Worm (Caenorhabditis elegans) whole organism, late embryonic: ENCODE results near the gene C47G2.3.

Experiments used
- C38D4.7 ChIP-seq: fragments of 200-800 bp; sonication (Bioruptor generic); optimal IDR thresholded peaks from 2 replicates; lab custom pipeline; 2018; ENCODE audit warnings: mild to moderate bottlenecking, missing genetic modification characterization, moderate library complexity, missing compliant biosample characterization
- K02D7.2 ChIP-seq: sonication (generic microtip); optimal IDR thresholded peaks from 2 replicates; lab custom pipeline; 2017; ENCODE audit warnings: mild to moderate bottlenecking, missing genetic modification characterization, missing compliant biosample characterization
- K09A11.1 ChIP-seq: sonication (generic microtip); optimal IDR thresholded peaks from 2 replicates; lab custom pipeline; 2017; ENCODE audit warnings: antibody characterized with exemption, mild to moderate bottlenecking, missing genetic modification characterization, missing compliant biosample characterization; ENCODE audit not compliant: insufficient read depth
- T23F11.4 ChIP-seq: fragments of 200-800 bp; sonication (Bioruptor generic); optimal IDR thresholded peaks from 2 replicates; lab custom pipeline; 2018; ENCODE audit warnings: mild to moderate bottlenecking, missing genetic modification characterization, missing compliant biosample characterization
- Y22D7AL.16 ChIP-seq: sonication (generic microtip); optimal IDR thresholded peaks from 2 replicates; lab custom pipeline; 2016; ENCODE audit warnings: missing genetic modification characterization, missing compliant biosample characterization
- ceh-14 ChIP-seq: sonication (generic microtip); optimal IDR thresholded peaks from 2 replicates; lab custom pipeline; 2016; ENCODE audit warnings: missing genotype, missing genetic modification characterization, missing compliant biosample characterization
- ceh-18 ChIP-seq: sonication (generic microtip); optimal IDR thresholded peaks from 2 replicates; lab custom pipeline; 2016; ENCODE audit warnings: missing genetic modification characterization, missing compliant biosample characterization
- ceh-2 ChIP-seq: sonication (generic microtip); optimal IDR thresholded peaks from 2 replicates; lab custom pipeline; 2016; ENCODE audit warnings: missing genotype, missing genetic modification characterization, missing compliant biosample characterization
- ceh-22 ChIP-seq: sonication (generic microtip); optimal IDR thresholded peaks from 2 replicates; lab custom pipeline; 2017; ENCODE audit warnings: missing biosample characterization, missing genetic modification characterization
- ceh-31 ChIP-seq: sonication (generic microtip); optimal IDR thresholded peaks from 2 replicates; lab custom pipeline; 2016; ENCODE audit warnings: missing genetic modification characterization, missing compliant biosample characterization
- ceh-45 ChIP-seq: fragments of 200-800 bp; sonication (Bioruptor generic); IDR thresholded peaks from 2 replicates; pipeline ENCODE4 v1.3.6; 2022; ENCODE audit warnings: missing genetic modification reagents, missing genetic modification characterization, missing compliant biosample characterization
- ceh-6 ChIP-seq: fragments of 200-800 bp; sonication (Bioruptor generic); optimal IDR thresholded peaks from 2 replicates; lab custom pipeline; 2018; ENCODE audit warnings: mild to moderate bottlenecking, missing genetic modification characterization, missing compliant biosample characterization
- ceh-9 ChIP-seq: sonication (generic microtip); optimal IDR thresholded peaks from 2 replicates; lab custom pipeline; 2016; ENCODE audit warnings: mild to moderate bottlenecking, missing genetic modification characterization, inconsistent platforms, missing compliant biosample characterization
- dmd-4 ChIP-seq: sonication (generic microtip); optimal IDR thresholded peaks from 2 replicates; lab custom pipeline; 2016; ENCODE audit warnings: borderline replicate concordance, missing genetic modification characterization, missing compliant biosample characterization
- elt-2 ChIP-seq: sonication (generic microtip); optimal IDR thresholded peaks from 2 replicates; lab custom pipeline; 2016; ENCODE audit warnings: missing genetic modification reagents, missing genetic modification characterization, missing compliant biosample characterization
- elt-4 ChIP-seq: sonication (generic microtip); optimal IDR thresholded peaks from 2 replicates; lab custom pipeline; 2016; ENCODE audit warnings: missing genetic modification characterization, missing compliant biosample characterization
- ets-4 ChIP-seq: sonication (generic microtip); optimal IDR thresholded peaks from 2 replicates; lab custom pipeline; 2016; ENCODE audit warnings: missing genetic modification characterization, missing compliant biosample characterization
- eyg-1 ChIP-seq: sonication (generic microtip); optimal IDR thresholded peaks from 2 replicates; lab custom pipeline; 2016; ENCODE audit warnings: missing genotype, missing genetic modification characterization, missing compliant biosample characterization
- fax-1 ChIP-seq: sonication (generic microtip); optimal IDR thresholded peaks from 2 replicates; lab custom pipeline; 2016; ENCODE audit warnings: missing genotype, missing genetic modification characterization, missing compliant biosample characterization
- hlh-13 ChIP-seq: fragments of 200-800 bp; sonication (Bioruptor generic); optimal IDR thresholded peaks from 2 replicates; lab custom pipeline; 2018; ENCODE audit warnings: mild to moderate bottlenecking, missing genetic modification characterization, missing compliant biosample characterization
- hlh-15 ChIP-seq: sonication (generic microtip); optimal IDR thresholded peaks from 2 replicates; lab custom pipeline; 2016; ENCODE audit warnings: missing genetic modification characterization, missing compliant biosample characterization
- hlh-30 ChIP-seq: sonication (generic microtip); optimal IDR thresholded peaks from 2 replicates; lab custom pipeline; 2017; ENCODE audit warnings: antibody characterized with exemption, missing genetic modification characterization, missing compliant biosample characterization; ENCODE audit not compliant: insufficient read depth
- hlh-6 ChIP-seq: sonication (generic microtip); optimal IDR thresholded peaks from 2 replicates; lab custom pipeline; 2016; ENCODE audit warnings: missing genotype, missing genetic modification characterization, missing compliant biosample characterization
- hlh-8 ChIP-seq: sonication (generic microtip); optimal IDR thresholded peaks from 2 replicates; lab custom pipeline; 2016; ENCODE audit warnings: missing genotype, missing genetic modification characterization, missing compliant biosample characterization
- lin-11 ChIP-seq: fragments of 200-800 bp; sonication (Bioruptor generic); optimal IDR thresholded peaks from 2 replicates; lab custom pipeline; 2018; ENCODE audit warnings: mild to moderate bottlenecking, missing genetic modification characterization, missing compliant biosample characterization
- mec-3 ChIP-seq: sonication (generic microtip); optimal IDR thresholded peaks from 2 replicates; lab custom pipeline; 2016; ENCODE audit warnings: borderline replicate concordance, missing genetic modification characterization, missing compliant biosample characterization
- nfya-1 ChIP-seq: sonication (generic microtip); optimal IDR thresholded peaks from 2 replicates; lab custom pipeline; 2017; ENCODE audit warnings: missing genetic modification characterization, mild to moderate bottlenecking, missing compliant biosample characterization, antibody characterized with exemption, moderate library complexity
- nhr-11 ChIP-seq: fragments of 150-350 bp; optimal IDR thresholded peaks from 2 replicates; lab custom pipeline; 2014; ENCODE audit warnings: missing biosample characterization, missing genetic modification characterization
- npax-4 ChIP-seq: sonication (generic microtip); optimal IDR thresholded peaks from 2 replicates; lab custom pipeline; 2016; ENCODE audit warnings: missing genetic modification characterization, missing compliant biosample characterization
- odd-2 ChIP-seq: sonication (generic microtip); optimal IDR thresholded peaks from 2 replicates; lab custom pipeline; 2017; ENCODE audit warnings: antibody characterized with exemption, mild to moderate bottlenecking, missing genetic modification characterization, missing compliant biosample characterization
- pat-9 ChIP-seq: fragments of 200-800 bp; sonication (Bioruptor generic); optimal IDR thresholded peaks from 2 replicates; lab custom pipeline; 2018; ENCODE audit warnings: mild to moderate bottlenecking, missing genetic modification characterization, moderate library complexity, missing compliant biosample characterization
- pax-1 ChIP-seq: fragments of 150-350 bp; optimal IDR thresholded peaks from 2 replicates; lab custom pipeline; 2014; ENCODE audit warnings: missing biosample characterization, missing genetic modification characterization
- pha-2 ChIP-seq: sonication (generic microtip); optimal IDR thresholded peaks from 2 replicates; lab custom pipeline; 2017; ENCODE audit warnings: mild to moderate bottlenecking, missing genetic modification characterization, missing compliant biosample characterization
- rnt-1 ChIP-seq: sonication (generic microtip); optimal IDR thresholded peaks from 2 replicates; lab custom pipeline; 2016; ENCODE audit warnings: missing genetic modification characterization, missing compliant biosample characterization
- sdc-2 ChIP-seq: sonication (generic microtip); optimal IDR thresholded peaks from 2 replicates; lab custom pipeline; 2016; ENCODE audit warnings: missing genotype, missing genetic modification characterization, missing compliant biosample characterization
- tbx-2 ChIP-seq: sonication (generic microtip); optimal IDR thresholded peaks from 2 replicates; lab custom pipeline; 2016; ENCODE audit warnings: missing genetic modification characterization, missing compliant biosample characterization
- tbx-7 ChIP-seq: sonication (generic microtip); optimal IDR thresholded peaks from 2 replicates; lab custom pipeline; 2016; ENCODE audit warnings: missing genotype, missing genetic modification characterization, missing compliant biosample characterization
- unc-55 ChIP-seq: sonication (generic microtip); optimal IDR thresholded peaks from 2 replicates; lab custom pipeline; 2017; ENCODE audit warnings: missing biosample characterization, missing genetic modification reagents, missing genetic modification characterization

C47G2.3 gene

ce11 chrII:11293433-11293832, 3.5 kb upstream of the C47G2.3 start, which contains the start of gene C47G2.4 (continued):
- TF ChIP-seq sdc-2 (tag; lab: Kevin White, UChicago) (no peak), rnt-1 (tag; lab: Kevin White, UChicago) (peak; percentile 53), ceh-9 (no peak)

- TF ChIP-seq tbx-2 (peak; percentile 59), eyg-1 (tag; lab: Kevin White, UChicago) (no peak), elt-2 (tag; lab: Kevin White, UChicago) (peak; percentile 20), ceh-22 (no peak), lin-11 (no peak), fax-1 (tag; lab: Kevin White, UChicago) (no peak), unc-55 (GFP tag; lab: Kevin White, UChicago) (peak; percentile 75), ceh-45 (GFP tag; lab: Robert Waterston, UW) (no peak), ceh-6 (GFP tag; lab: Kevin White, UChicago) (no peak), K02D7.2 (tag; lab: Kevin White, UChicago) (no peak), pha-2 (tag; lab: Kevin White, UChicago) (no peak)
These were observed 1.8 kb downstream of the C47G2.3 start for ce11 chrII:11288148-11288547.

- no peak for TF ChIP-seq ets-4 (tag; lab: Kevin White, UChicago)
- TF ChIP-seq tbx-7 = no peak
- TF ChIP-seq K09A11.1 (tag; lab: Kevin White, UChicago) = no peak
- no peak for TF ChIP-seq elt-4 (tag; lab: Kevin White, UChicago)
- TF ChIP-seq ceh-18 (tag; lab: Kevin White, UChicago) = no peak
- no peak for TF ChIP-seq ceh-31 (tag; lab: Kevin White, UChicago)
- TF ChIP-seq odd-2 (tag; lab: Kevin White, UChicago) = no peak
- TF ChIP-seq T23F11.4 (GFP tag; lab: Kevin White, UChicago) = no peak
- TF ChIP-seq mec-3 = no peak
- no peak for TF ChIP-seq elt-2 (tag; lab: Kevin White, UChicago)
These were observed 3.5 kb downstream of the C47G2.3 start for ce11 chrII:11286445-11286844.

- TF ChIP-seq tbx-2 (peak; percentile 59), ceh-14 (tag; lab: Kevin White, UChicago) (no peak), nfya-1 (tag; lab: Kevin White, UChicago) (no peak), pat-9 (no peak), hlh-6 (tag; lab: Kevin White, UChicago) (no peak), C38D4.7 (GFP tag; lab: Kevin White, UChicago) (no peak), pax-1 (tag; lab: Kevin White, UChicago) (no peak), nhr-11 (tag; lab: Kevin White, UChicago) (no peak), hlh-30 (tag; lab: Kevin White, UChicago) (no peak), Y22D7AL.16 (no peak), eyg-1 (tag; lab: Kevin White, UChicago) (no peak), ceh-31 (tag; lab: Kevin White, UChicago) (no peak), hlh-15 (tag; lab: Kevin White, UChicago) (no peak), mec-3 (no peak), dmd-4 (tag; lab: Kevin White, UChicago) (no peak), elt-2 (tag; lab: Kevin White, UChicago) (peak; percentile 36), tbx-7 (no peak)
These were observed 4.6 kb downstream of the C47G2.3 start for ce11 chrII:11285282-11285933.

- TF ChIP-seq eyg-1 (tag; lab: Kevin White, UChicago) = no peak
- no peak for TF ChIP-seq ets-4 (tag; lab: Kevin White, UChicago)
- no peak for TF ChIP-seq elt-2 (tag; lab: Kevin White, UChicago)
- TF ChIP-seq npax-4 (tag; lab: Kevin White, UChicago) = no peak
- TF ChIP-seq hlh-13 (GFP tag; lab: Kevin White, UChicago) = no peak
- TF ChIP-seq tbx-2 = no peak
- no peak for TF ChIP-seq ceh-18 (tag; lab: Kevin White, UChicago)
- no peak for TF ChIP-seq ceh-2 (tag; lab: Kevin White, UChicago)
- TF ChIP-seq pha-2 (tag; lab: Kevin White, UChicago) = no peak
- no peak for TF ChIP-seq ceh-45 (GFP tag; lab: Robert Waterston, UW)
- no peak for TF ChIP-seq hlh-8 (tag; lab: Kevin White, UChicago)
These were observed 5.3 kb downstream of the C47G2.3 start for ce11 chrII:11284701-11285100.
